Fruit fly (Drosophila melanogaster) whole organism, embryonic: ENCODE data around the gene CG42404.
A peak's percentile ranks its signal among the peaks of the same experiment; 100 is the strongest.

ENCODE experiments used
- BEAF-32 ChIP-seq: fragments of 200-800 bp; sonication (Bioruptor generic); optimal IDR thresholded peaks from 3 replicates; lab custom pipeline; 2017; ENCODE audit warnings: missing biosample characterization, missing genetic modification characterization, mild to moderate bottlenecking, moderate library complexity, missing genetic modification reagents
- CG12659 ChIP-seq: fragments of 200-800 bp; sonication (Bioruptor generic); optimal IDR thresholded peaks from 3 replicates; lab custom pipeline; 2017; ENCODE audit warnings: mild to moderate bottlenecking, missing biosample characterization, missing genetic modification reagents, missing genetic modification characterization
- CG13287 ChIP-seq: fragments of 200-800 bp; sonication (Bioruptor generic); IDR thresholded peaks from 2 replicates; pipeline ENCODE4 v1.3.6; 2022; ENCODE audit warnings: missing biosample characterization, missing genetic modification characterization; ENCODE audit not compliant: partially characterized antibody
- CG14710 ChIP-seq: fragments of 200-800 bp; sonication (Bioruptor generic); optimal IDR thresholded peaks from 3 replicates; lab custom pipeline; 2019; ENCODE audit warnings: missing biosample characterization, mild to moderate bottlenecking, missing genetic modification characterization, moderate library complexity
- CG14860 ChIP-seq: fragments of 200-800 bp; sonication (Bioruptor generic); IDR thresholded peaks from 3 replicates; pipeline ENCODE4 v1.3.6; 2022; ENCODE audit warnings: missing biosample characterization, missing genetic modification characterization; ENCODE audit not compliant: partially characterized antibody
- CG14965 ChIP-seq: fragments of 200-800 bp; sonication (Bioruptor generic); optimal IDR thresholded peaks from 2 replicates; lab custom pipeline; 2016; ENCODE audit warnings: missing biosample characterization, missing genetic modification characterization, borderline replicate concordance
- CG15269 ChIP-seq: fragments of 200-800 bp; sonication (Bioruptor generic); optimal IDR thresholded peaks from 2 replicates; lab custom pipeline; 2018; ENCODE audit warnings: missing biosample characterization, mild to moderate bottlenecking, missing genetic modification characterization, moderate library complexity
- CG1529 ChIP-seq: fragments of 200-800 bp; sonication (Bioruptor generic); optimal IDR thresholded peaks from 3 replicates; lab custom pipeline; 2018; ENCODE audit warnings: missing biosample characterization, missing genetic modification characterization
- CG1603 ChIP-seq: fragments of 200-800 bp; sonication (Bioruptor generic); optimal IDR thresholded peaks from 2 replicates; lab custom pipeline; 2019; ENCODE audit warnings: missing biosample characterization, mild to moderate bottlenecking, missing genetic modification characterization, moderate library complexity
- CG17912 ChIP-seq: fragments of 200-800 bp; sonication (Bioruptor generic); optimal IDR thresholded peaks from 2 replicates; lab custom pipeline; 2018; ENCODE audit warnings: missing biosample characterization, mild to moderate bottlenecking, missing genetic modification characterization
- CG1832 ChIP-seq: fragments of 200-800 bp; sonication (Bioruptor generic); optimal IDR thresholded peaks from 2 replicates; lab custom pipeline; 2017; ENCODE audit warnings: missing biosample characterization, mild to moderate bottlenecking, missing genetic modification characterization, inconsistent platforms
- CG3281 ChIP-seq: fragments of 200-800 bp; sonication (Bioruptor generic); optimal IDR thresholded peaks from 3 replicates; lab custom pipeline; 2017; ENCODE audit warnings: missing biosample characterization, mild to moderate bottlenecking, missing genetic modification characterization
- CG33213 ChIP-seq: fragments of 200-800 bp; sonication (Bioruptor generic); optimal IDR thresholded peaks from 3 replicates; lab custom pipeline; 2016; ENCODE audit warnings: missing biosample characterization, missing genetic modification characterization
- CG3995 ChIP-seq: fragments of 200-800 bp; sonication (Bioruptor generic); optimal IDR thresholded peaks from 3 replicates; lab custom pipeline; 2016; ENCODE audit warnings: missing biosample characterization, missing genetic modification characterization
- CG4328 ChIP-seq: fragments of 200-800 bp; sonication (Bioruptor generic); optimal IDR thresholded peaks from 3 replicates; lab custom pipeline; 2017; ENCODE audit warnings: missing biosample characterization, missing genetic modification reagents, missing genetic modification characterization
- CG6791 ChIP-seq: fragments of 200-800 bp; sonication (Bioruptor generic); IDR thresholded peaks from 3 replicates; pipeline ENCODE4 v1.3.6; 2022; ENCODE audit warnings: missing biosample characterization, missing genetic modification characterization; ENCODE audit not compliant: partially characterized antibody
- CG8924 ChIP-seq: fragments of 200-800 bp; optimal IDR thresholded peaks from 3 replicates; lab custom pipeline; 2019; ENCODE audit warnings: missing biosample characterization, mild to moderate bottlenecking, missing genetic modification characterization, moderate library complexity
- CG9609 ChIP-seq: fragments of 200-800 bp; sonication (Bioruptor generic); optimal IDR thresholded peaks from 3 replicates; lab custom pipeline; 2016; ENCODE audit warnings: missing biosample characterization, missing genetic modification characterization
- Dek ChIP-seq: fragments of 200-800 bp; sonication (Bioruptor generic); optimal IDR thresholded peaks from 3 replicates; lab custom pipeline; 2019; ENCODE audit warnings: missing biosample characterization, mild to moderate bottlenecking, missing genetic modification characterization, moderate library complexity
- Dfd ChIP-seq, 2 experiments: fragments of >200 bp; optimal IDR thresholded peaks; 2 replicates each; lab custom pipeline; 2017; ENCODE audit warnings: missing biosample characterization in 2 of 2, missing genetic modification characterization in 2 of 2
- E2f1 ChIP-seq: fragments of 200-800 bp; sonication (Bioruptor generic); IDR thresholded peaks from 2 replicates; pipeline ENCODE4 v1.3.6; 2022; ENCODE audit warnings: missing biosample characterization, missing genetic modification characterization
- Elba2 ChIP-seq: fragments of 200-800 bp; sonication (Bioruptor generic); optimal IDR thresholded peaks from 3 replicates; lab custom pipeline; 2016; ENCODE audit warnings: missing biosample characterization, missing genetic modification characterization
- Gsc ChIP-seq: fragments of 200-800 bp; sonication (Bioruptor generic); IDR thresholded peaks from 2 replicates; pipeline ENCODE4 v1.3.6; 2022; ENCODE audit warnings: missing biosample characterization, missing genetic modification characterization
- HmgD ChIP-seq: fragments of 200-800 bp; sonication (Bioruptor generic); optimal IDR thresholded peaks from 3 replicates; lab custom pipeline; 2016; ENCODE audit warnings: missing biosample characterization, missing genetic modification characterization
- Jarid2 ChIP-seq: fragments of 200-800 bp; sonication (Bioruptor generic); optimal IDR thresholded peaks from 3 replicates; lab custom pipeline; 2017; ENCODE audit warnings: mild to moderate bottlenecking, missing biosample characterization, missing genetic modification reagents, missing genetic modification characterization
- Lhr ChIP-seq: fragments of 200-800 bp; sonication (Bioruptor generic); optimal IDR thresholded peaks from 3 replicates; lab custom pipeline; 2017; ENCODE audit warnings: mild to moderate bottlenecking, missing biosample characterization, missing genetic modification reagents, missing genetic modification characterization
- NC2β ChIP-seq: fragments of 200-800 bp; sonication (Bioruptor generic); optimal IDR thresholded peaks from 2 replicates; lab custom pipeline; 2016; ENCODE audit warnings: missing biosample characterization, missing genetic modification characterization
- NK7.1 ChIP-seq: fragments of 200-800 bp; sonication (Bioruptor generic); optimal IDR thresholded peaks from 3 replicates; lab custom pipeline; 2016; ENCODE audit warnings: missing biosample characterization, missing genetic modification characterization
- YL-1 ChIP-seq: fragments of 200-800 bp; sonication (Bioruptor generic); optimal IDR thresholded peaks from 3 replicates; lab custom pipeline; 2017; ENCODE audit warnings: missing biosample characterization, mild to moderate bottlenecking, missing genetic modification characterization
- aop ChIP-seq: fragments of 200-800 bp; sonication (Bioruptor generic); IDR thresholded peaks from 2 replicates; pipeline ENCODE4 v1.3.6; 2022; ENCODE audit warnings: missing biosample characterization, missing genetic modification characterization
- ci ChIP-seq: fragments of 200-800 bp; sonication (Bioruptor generic); IDR thresholded peaks from 3 replicates; pipeline ENCODE4 v1.3.6; 2022; ENCODE audit warnings: missing biosample characterization, missing genetic modification characterization
- disco-r ChIP-seq: fragments of 200-800 bp; sonication (Bioruptor generic); optimal IDR thresholded peaks from 2 replicates; lab custom pipeline; 2016; ENCODE audit warnings: missing biosample characterization, missing genetic modification characterization
- dm ChIP-seq: fragments of 200-800 bp; sonication (Bioruptor generic); optimal IDR thresholded peaks from 3 replicates; lab custom pipeline; 2016; ENCODE audit warnings: missing biosample characterization, missing genetic modification characterization
- dmrt99B ChIP-seq: fragments of 200-800 bp; sonication (Bioruptor generic); optimal IDR thresholded peaks from 2 replicates; lab custom pipeline; 2018; ENCODE audit warnings: missing biosample characterization, mild to moderate bottlenecking, missing genetic modification characterization, moderate library complexity
- dpn ChIP-seq, 2 experiments: fragments of 200-800 bp; sonication (Bioruptor generic); optimal IDR thresholded peaks; 3 replicates each; lab custom pipeline; 2016; ENCODE audit warnings: missing biosample characterization in 2 of 2, missing genetic modification characterization in 2 of 2
- fu2 ChIP-seq: fragments of 200-800 bp; sonication (Bioruptor generic); optimal IDR thresholded peaks from 2 replicates; lab custom pipeline; 2016; ENCODE audit warnings: missing biosample characterization, missing genetic modification characterization
- grn ChIP-seq: fragments of 200-800 bp; sonication (Bioruptor generic); optimal IDR thresholded peaks from 3 replicates; lab custom pipeline; 2017; ENCODE audit warnings: missing biosample characterization, missing genetic modification characterization
- gsb ChIP-seq: fragments of 200-800 bp; sonication (Bioruptor generic); IDR thresholded peaks from 2 replicates; pipeline ENCODE4 v1.3.6; 2022; ENCODE audit warnings: missing biosample characterization, missing genetic modification characterization
- hbn ChIP-seq: fragments of 200-800 bp; sonication (Bioruptor generic); IDR thresholded peaks from 2 replicates; pipeline ENCODE4 v1.3.6; 2022; ENCODE audit warnings: missing biosample characterization, missing genetic modification characterization; ENCODE audit not compliant: partially characterized antibody
- jigr1 ChIP-seq: fragments of 200-800 bp; sonication (Bioruptor generic); IDR thresholded peaks from 3 replicates; pipeline ENCODE4 v1.3.6; 2022; ENCODE audit warnings: missing biosample characterization, missing genetic modification characterization
- klu ChIP-seq: fragments of 200-800 bp; sonication (Bioruptor generic); IDR thresholded peaks from 2 replicates; pipeline ENCODE4 v1.3.6; 2022; ENCODE audit warnings: missing biosample characterization, missing genetic modification characterization
- lmd ChIP-seq: fragments of 200-800 bp; sonication (Bioruptor generic); IDR thresholded peaks from 2 replicates; pipeline ENCODE4 v1.3.6; 2022; ENCODE audit warnings: missing biosample characterization, missing genetic modification characterization
- schlank ChIP-seq: fragments of 200-800 bp; sonication (Bioruptor generic); optimal IDR thresholded peaks from 2 replicates; lab custom pipeline; 2018; ENCODE audit warnings: missing biosample characterization, mild to moderate bottlenecking, missing genetic modification characterization
- sima ChIP-seq: fragments of 200-800 bp; sonication (Bioruptor generic); optimal IDR thresholded peaks from 2 replicates; lab custom pipeline; 2016; ENCODE audit warnings: missing biosample characterization, missing genetic modification characterization
- tna ChIP-seq: fragments of 200-800 bp; sonication (Bioruptor generic); IDR thresholded peaks from 2 replicates; pipeline ENCODE4 v1.3.6; 2022; ENCODE audit warnings: missing biosample characterization, missing genetic modification characterization; ENCODE audit not compliant: partially characterized antibody
- trh ChIP-seq: fragments of 200-800 bp; sonication (Bioruptor generic); optimal IDR thresholded peaks from 2 replicates; lab custom pipeline; 2016; ENCODE audit warnings: missing biosample characterization, missing genetic modification characterization
- tup ChIP-seq: fragments of 200-800 bp; sonication (Bioruptor generic); optimal IDR thresholded peaks from 2 replicates; lab custom pipeline; 2016; ENCODE audit warnings: missing biosample characterization, mild to moderate bottlenecking, missing genetic modification characterization, moderate library complexity
- tx ChIP-seq: fragments of 200-800 bp; sonication (Bioruptor generic); optimal IDR thresholded peaks from 2 replicates; lab custom pipeline; 2016; ENCODE audit warnings: missing biosample characterization, missing genetic modification characterization
- unc-4 ChIP-seq: fragments of 200-800 bp; sonication (Bioruptor generic); IDR thresholded peaks from 2 replicates; pipeline ENCODE4 v1.3.6; 2022; ENCODE audit warnings: missing biosample characterization, missing genetic modification characterization; ENCODE audit not compliant: partially characterized antibody
- yki ChIP-seq: fragments of >200 bp; optimal IDR thresholded peaks from 3 replicates; lab custom pipeline; 2018
- zfh2 ChIP-seq: fragments of 200-800 bp; sonication (Bioruptor generic); optimal IDR thresholded peaks from 2 replicates; lab custom pipeline; 2016; ENCODE audit warnings: missing biosample characterization, missing genetic modification characterization

CG42404 gene

DNA sequence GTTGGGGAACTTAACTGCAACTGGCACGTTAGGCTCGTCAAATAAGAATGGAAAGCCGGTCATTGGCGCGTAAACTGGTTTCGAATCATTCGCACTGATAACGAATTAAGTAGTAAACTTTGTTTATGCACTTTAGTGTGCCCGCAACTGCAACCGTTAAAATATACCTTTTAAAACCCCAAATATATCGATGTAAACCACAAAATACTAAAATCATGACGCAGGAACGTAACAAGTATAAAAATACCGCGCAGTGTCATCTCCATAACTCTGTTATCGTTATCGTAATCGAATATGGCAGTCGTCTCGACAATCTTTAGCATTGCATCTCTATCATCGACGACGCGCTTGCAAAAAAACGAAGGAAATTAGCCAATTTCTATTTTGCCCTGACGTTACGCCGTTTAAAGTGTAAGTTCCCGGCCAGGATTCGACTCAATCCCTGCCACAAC is 24.6 kb upstream of the CG42404 start, which contains the start of the genes CG31344 and Caf1-55 (continued):
- TF ChIP-seq E2f1 (GFP tag; lab: Robert Waterston, UW): no peak
- TF ChIP-seq dpn (GFP tag; optimal IDR thresholded peaks at IDR 0.05; lab: Kevin White, UChicago): peak in 1 of 2 experiments; percentile 32
- TF ChIP-seq CG9609 (GFP tag; lab: Kevin White, UChicago): no peak
- no peak for TF ChIP-seq gsb (GFP tag; lab: Robert Waterston, UW)
- no peak for TF ChIP-seq Jarid2 (GFP tag; lab: Kevin White, UChicago)
- TF ChIP-seq CG14965: no peak
- peak; percentile 84 for TF ChIP-seq unc-4
- peak; percentile 78 for TF ChIP-seq CG3995 (GFP tag; lab: Kevin White, UChicago)
- no peak for TF ChIP-seq CG4328 (GFP tag; lab: Kevin White, UChicago)
- no peak for TF ChIP-seq CG3281 (GFP tag; lab: Kevin White, UChicago)
- peak; percentile 31 for TF ChIP-seq grn (GFP tag; lab: Kevin White, UChicago)
- TF ChIP-seq fu2 (GFP tag; lab: Kevin White, UChicago): no peak
- TF ChIP-seq aop (GFP tag; lab: Robert Waterston, UW): no peak
- no peak for TF ChIP-seq NC2β
- peak; percentile 60 for TF ChIP-seq dm
- peak; percentile 24 for TF ChIP-seq tx
- no peak for TF ChIP-seq yki (lab: Kevin White, UChicago)
- no peak for TF ChIP-seq sima (GFP tag; lab: Kevin White, UChicago)
- TF ChIP-seq CG6791 (GFP tag; lab: Robert Waterston, UW): peak; percentile 88
- TF ChIP-seq zfh2 (GFP tag; lab: Kevin White, UChicago): peak; percentile 35
- TF ChIP-seq trh (GFP tag; lab: Kevin White, UChicago): no peak
- peak; percentile 81 for TF ChIP-seq BEAF-32 (GFP tag; lab: Kevin White, UChicago)
- no peak for TF ChIP-seq schlank
- TF ChIP-seq CG33213 (GFP tag; lab: Kevin White, UChicago): peak; percentile 20
- no peak for TF ChIP-seq disco-r (GFP tag; lab: Kevin White, UChicago)
- no peak for TF ChIP-seq tup (GFP tag; lab: Kevin White, UChicago)
- TF ChIP-seq NK7.1 (GFP tag; lab: Kevin White, UChicago): no peak
- peak; percentile 44; the same call in 1 of the 2 replicates for TF ChIP-seq tna (GFP tag; lab: Robert Waterston, UW)
- no peak for TF ChIP-seq HmgD (GFP tag; lab: Kevin White, UChicago)
- peak; percentile 61; the same call in 2 of the 3 replicates for TF ChIP-seq CG14860 (GFP tag; lab: Robert Waterston, UW)
- peak; percentile 51 for TF ChIP-seq CG14710 (tag; lab: Kevin White, UChicago)
- TF ChIP-seq Lhr (GFP tag; lab: Kevin White, UChicago): peak; percentile 76
- TF ChIP-seq CG15269 (tag; lab: Kevin White, UChicago): no peak
- TF ChIP-seq Dek (tag; lab: Kevin White, UChicago): no peak
- TF ChIP-seq Elba2 (GFP tag; lab: Kevin White, UChicago): no peak
- no peak for TF ChIP-seq dmrt99B (tag; lab: Kevin White, UChicago)
- peak; percentile 81 for TF ChIP-seq YL-1
- TF ChIP-seq CG13287 (GFP tag; lab: Robert Waterston, UW): peak; percentile 92
- peak; percentile 17; the same call in 1 of the 3 replicates for TF ChIP-seq ci (GFP tag; lab: Robert Waterston, UW)
- TF ChIP-seq Dfd (GFP tag; optimal IDR thresholded peaks at IDR 0.05; lab: Kevin White, UChicago): no peak
- no peak for TF ChIP-seq CG17912
- TF ChIP-seq lmd (GFP tag; lab: Robert Waterston, UW): no peak
- TF ChIP-seq jigr1 (GFP tag; lab: Robert Waterston, UW): no peak
- peak; percentile 79 for TF ChIP-seq hbn
- TF ChIP-seq CG12659 (GFP tag; lab: Kevin White, UChicago): peak; percentile 74
- peak; percentile 84 for TF ChIP-seq CG1603 (tag; lab: Kevin White, UChicago)
- TF ChIP-seq CG1832 (GFP tag; lab: Kevin White, UChicago): no peak
- peak; percentile 38 for TF ChIP-seq CG8924 (tag; lab: Kevin White, UChicago)
- no peak for TF ChIP-seq Gsc
- no peak for TF ChIP-seq CG1529 (GFP tag; lab: Kevin White, UChicago)
- no peak for TF ChIP-seq klu (GFP tag; lab: Robert Waterston, UW)
